Worm (Caenorhabditis elegans) whole organism, L1 larva: Measurements from ENCODE around the gene sdz-32.

Experiments
- ama-1 ChIP-seq: fragments of 150-350 bp; optimal IDR thresholded peaks from 2 replicates; lab custom pipeline; 2014
- lin-13 ChIP-seq: fragments of 150-350 bp; optimal IDR thresholded peaks from 2 replicates; lab custom pipeline; 2014; ENCODE audit warnings: missing biosample characterization, missing genetic modification reagents, missing genetic modification characterization
- tbx-2 ChIP-seq: sonication (generic microtip); optimal IDR thresholded peaks from 2 replicates; lab custom pipeline; 2016; ENCODE audit warnings: missing genetic modification characterization, missing compliant biosample characterization
- unc-130 ChIP-seq: fragments of 150-350 bp; optimal IDR thresholded peaks from 2 replicates; lab custom pipeline; 2017; ENCODE audit warnings: missing biosample characterization, missing genetic modification characterization, inconsistent platforms
- ztf-11 ChIP-seq, 2 experiments: sonication (generic microtip); optimal IDR thresholded peaks; 2 replicates each; lab custom pipeline; 2016 to 2017; ENCODE audit warnings: missing genetic modification characterization in 2 of 2, missing biosample characterization in 1 of 2, missing compliant biosample characterization in 1 of 2

- TF ChIP-seq ama-1 (lab: Kevin White, UChicago) (no peak), lin-13 (no peak), ztf-11 (tag; optimal IDR thresholded peaks at IDR 0.05; lab: Kevin White, UChicago) (no peak), unc-130 (no peak), tbx-2 (no peak)
Observed at ce11 chrII:3472817-3473216, 1.0 kb upstream of the sdz-32 start, which contains the start of gene Y49F6B.6.
